Worm (Caenorhabditis elegans): ENCODE measurements around the gene ndua-8.

Gene ndua-8

DNA sequence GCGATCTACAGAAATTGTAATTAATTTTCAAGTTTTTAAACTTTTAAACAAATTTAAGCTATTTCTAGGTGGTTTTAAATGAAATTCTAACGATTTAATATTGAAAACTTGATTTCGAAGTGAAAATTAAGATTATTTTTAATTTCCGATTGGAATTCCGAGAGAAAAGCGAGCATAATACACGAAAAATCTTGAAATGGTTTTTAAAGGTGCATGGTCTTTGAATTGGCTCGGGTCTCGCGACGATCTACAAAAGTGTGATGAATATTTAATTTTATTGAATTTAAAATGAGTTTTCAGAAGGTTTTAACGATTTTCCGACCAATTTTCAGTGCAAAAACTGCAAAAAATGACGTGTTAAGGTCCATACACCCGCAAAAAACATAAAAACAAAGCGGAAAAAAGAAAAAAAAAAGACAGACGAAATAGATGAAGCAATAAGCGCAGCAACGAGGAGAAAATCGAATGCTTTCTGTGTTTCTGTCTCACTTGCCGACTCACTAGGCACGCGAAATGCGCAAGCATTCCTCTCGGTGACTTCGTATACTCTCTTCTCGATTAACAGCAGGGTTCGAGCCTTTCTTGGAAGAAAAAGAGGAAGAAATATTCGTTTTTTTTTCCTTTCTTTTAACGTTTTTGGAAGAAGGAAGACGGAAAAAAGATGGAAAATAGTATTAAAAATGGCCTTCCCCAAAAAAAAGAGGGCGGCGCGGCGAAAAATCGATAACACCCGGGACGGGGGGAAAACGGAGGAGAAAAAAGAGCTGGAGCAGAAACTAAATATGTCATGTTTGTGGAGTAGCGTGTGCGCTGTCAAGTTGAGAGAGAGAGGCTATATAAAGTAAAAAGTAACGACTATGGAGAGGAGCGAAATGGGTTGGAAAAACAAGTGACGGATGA lies 47.7 kb downstream of the ndua-8 start (continued):
- no peak for TF ChIP-seq php-3 (GFP tag; IDR thresholded peaks at IDR 0.05)
- TF ChIP-seq F37D6.2 (tag; optimal IDR thresholded peaks at IDR 0.05): peak; percentile 59
- TF ChIP-seq arid-1 (GFP tag; conservative IDR thresholded peaks at IDR 0.05): no peak
- peak; percentile 5 for TF ChIP-seq nhr-77 (tag; optimal IDR thresholded peaks at IDR 0.05)
- TF ChIP-seq hlh-30 (tag; optimal IDR thresholded peaks at IDR 0.05; ENCODE audit: insufficient read depth): peak; percentile 66
- no peak for TF ChIP-seq mxl-3 (GFP tag; optimal IDR thresholded peaks at IDR 0.05)
- TF ChIP-seq Y5F2A.4 (GFP tag; optimal IDR thresholded peaks at IDR 0.05): no peak
- peak; percentile 75 for TF ChIP-seq rbr-2 (tag; optimal IDR thresholded peaks at IDR 0.05)
- peak; percentile 9 for TF ChIP-seq fkh-10 (GFP tag; optimal IDR thresholded peaks at IDR 0.05)
- no peak for TF ChIP-seq daf-19 (GFP tag; conservative IDR thresholded peaks at IDR 0.05)
- no peak for TF ChIP-seq dmd-9 (GFP tag; IDR thresholded peaks at IDR 0.05)
- no peak for TF ChIP-seq zag-1 (tag; optimal IDR thresholded peaks at IDR 0.05)
- peak; percentile 16 for TF ChIP-seq nhr-6 (tag; optimal IDR thresholded peaks at IDR 0.05)
- TF ChIP-seq egl-43 (GFP tag; IDR thresholded peaks at IDR 0.05): no peak

DNA sequence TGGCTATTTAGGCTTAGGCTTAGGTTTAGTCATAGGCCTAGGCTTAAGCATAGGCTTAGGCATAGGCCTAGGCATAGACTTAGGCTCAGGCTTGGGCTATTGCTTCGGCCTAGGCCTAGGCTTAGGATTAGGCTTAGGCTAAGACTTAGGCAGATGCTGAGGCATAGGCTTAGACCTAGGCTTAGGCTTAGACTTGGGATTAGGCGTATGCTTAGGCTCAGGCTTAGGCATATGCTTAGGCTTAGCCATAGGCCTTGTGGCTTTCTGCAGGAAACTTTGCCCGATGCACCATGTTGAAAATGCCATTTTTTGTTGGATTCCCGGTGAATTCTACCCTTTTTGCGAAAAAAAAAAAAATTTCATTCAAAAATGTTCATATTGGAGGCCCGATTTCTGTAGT lies 49.1 kb downstream of the ndua-8 start:
- TF ChIP-seq nhr-76 (tag; optimal IDR thresholded peaks at IDR 0.05): no peak
- TF ChIP-seq aha-1 (tag): peak; percentile 52

DNA sequence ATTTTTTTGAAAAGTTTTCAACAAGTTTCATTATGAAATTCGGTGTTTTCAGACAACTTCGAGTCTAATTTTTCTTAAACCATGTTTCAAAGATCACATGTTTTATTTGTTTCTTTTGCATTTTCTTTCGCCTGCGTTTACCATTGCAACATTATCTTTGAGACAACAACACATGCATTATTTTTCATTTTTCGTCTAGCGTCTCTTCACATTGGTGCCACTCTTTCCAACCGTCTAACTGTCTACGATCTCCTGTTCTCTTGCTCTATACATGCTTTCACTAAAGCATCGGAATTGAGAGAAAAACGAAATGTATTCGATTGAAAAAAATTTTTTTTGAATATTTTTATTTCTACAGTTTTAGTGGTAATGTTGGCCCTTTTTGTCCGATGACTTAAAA lies 49.7 kb downstream of the ndua-8 start:
- TF ChIP-seq nhr-48 (tag; optimal IDR thresholded peaks at IDR 0.05) (no peak), daf-16 (GFP tag; optimal IDR thresholded peaks at IDR 0.05) (peak in 1 of 2 experiments; percentile 25), daf-16 (tag; optimal IDR thresholded peaks at IDR 0.05) (peak; percentile 93), snpc-4 (tag; optimal IDR thresholded peaks at IDR 0.05) (no peak), dmd-6 (GFP tag; IDR thresholded peaks at IDR 0.05) (peak; percentile 31), zfp-2 (tag; optimal IDR thresholded peaks at IDR 0.05) (no peak), F37D6.2 (tag; optimal IDR thresholded peaks at IDR 0.05) (no peak), lin-13 (GFP tag; optimal IDR thresholded peaks at IDR 0.05) (no peak), vab-7 (GFP tag; IDR thresholded peaks at IDR 0.05) (no peak), ztf-7 (tag; optimal IDR thresholded peaks at IDR 0.05) (peak; percentile 42), daf-12 (tag; optimal IDR thresholded peaks at IDR 0.05) (no peak), mdt-29 (GFP tag; IDR thresholded peaks at IDR 0.05) (no peak), lin-38 (GFP tag; IDR thresholded peaks at IDR 0.05) (no peak), aha-1 (tag) (no peak), nhr-111 (GFP tag; optimal IDR thresholded peaks at IDR 0.05) (no peak), ceh-20 (GFP tag; IDR thresholded peaks at IDR 0.05) (no peak), rbr-2 (tag; optimal IDR thresholded peaks at IDR 0.05) (peak; percentile 18), arid-1 (GFP tag; conservative IDR thresholded peaks at IDR 0.05) (no peak), lin-39 (tag; optimal IDR thresholded peaks at IDR 0.05) (no peak), saeg-2 (GFP tag; IDR thresholded peaks at IDR 0.05) (no peak), sdz-12 (GFP tag; optimal IDR thresholded peaks at IDR 0.05) (no peak), zip-11 (GFP tag; IDR thresholded peaks at IDR 0.05) (no peak), nhr-77 (tag; optimal IDR thresholded peaks at IDR 0.05) (no peak), ceh-62 (tag; optimal IDR thresholded peaks at IDR 0.05) (no peak), php-3 (GFP tag; IDR thresholded peaks at IDR 0.05) (no peak), snpc-1.2 (GFP tag; IDR thresholded peaks at IDR 0.05) (no peak), nhr-76 (tag; optimal IDR thresholded peaks at IDR 0.05) (no peak), hlh-11 (tag; optimal IDR thresholded peaks at IDR 0.05) (peak; percentile 66), cey-2 (tag; optimal IDR thresholded peaks at IDR 0.05; ENCODE audit: borderline replicate concordance, insufficient read depth) (no peak), pha-4 (GFP tag; IDR thresholded peaks at IDR 0.05) (no peak), pha-4 (tag; optimal IDR thresholded peaks at IDR 0.05) (peak; percentile 30), F26F4.8 (GFP tag; conservative IDR thresholded peaks at IDR 0.05) (no peak), T20F7.1 (GFP tag; optimal IDR thresholded peaks at IDR 0.05) (peak; percentile 30), pqm-1 (tag; optimal IDR thresholded peaks at IDR 0.05) (no peak), zip-2 (tag; optimal IDR thresholded peaks at IDR 0.05) (no peak), ces-1 (GFP tag; optimal IDR thresholded peaks at IDR 0.05) (no peak), T26A8.4 (GFP tag; IDR thresholded peaks at IDR 0.05) (no peak), nhr-6 (tag; optimal IDR thresholded peaks at IDR 0.05) (peak; percentile 63), jun-1 (tag; optimal IDR thresholded peaks at IDR 0.05) (no peak)

All from whole organism, L4 larva.